Worm (Caenorhabditis elegans) whole organism, L2 larva: ENCODE data around the gene F14D7.14.

Source experiments
- ZK546.5 ChIP-seq: sonication (generic microtip); optimal IDR thresholded peaks from 2 replicates; lab custom pipeline; 2017; ENCODE audit warnings: missing biosample characterization, missing genetic modification characterization
- gmeb-1 ChIP-seq: fragments of 150-350 bp; optimal IDR thresholded peaks from 2 replicates; lab custom pipeline; 2014; ENCODE audit warnings: missing biosample characterization, missing genetic modification characterization
- nhr-129 ChIP-seq: fragments of 150-350 bp; optimal IDR thresholded peaks from 2 replicates; lab custom pipeline; 2014; ENCODE audit warnings: missing biosample characterization, missing genetic modification characterization
- skn-1 ChIP-seq: sonication (generic microtip); optimal IDR thresholded peaks from 2 replicates; lab custom pipeline; 2017; ENCODE audit warnings: missing biosample characterization, missing genetic modification characterization
- snpc-4 ChIP-seq: fragments of 150-350 bp; optimal IDR thresholded peaks from 2 replicates; lab custom pipeline; 2014; ENCODE audit warnings: missing biosample characterization, missing genetic modification characterization

F14D7.14 gene

ce11 chrV:14358577-14358976 is 48.8 kb downstream of the F14D7.14 start, which contains the start of gene Y49A3A.4:
TSS of gene Y49A3A.4 (minus strand) at chrV:14358890.
- TF ChIP-seq skn-1 (tag; lab: Kevin White, UChicago) (no peak), gmeb-1 (tag; lab: Kevin White, UChicago) (no peak), nhr-129 (tag; lab: Kevin White, UChicago) (no peak), snpc-4 (peak; percentile 89), ZK546.5 (tag; lab: Kevin White, UChicago) (no peak)
